Worm (Caenorhabditis elegans) whole organism, young adult: ENCODE data around the gene str-159.

Experiments
- B0019.2 ChIP-seq: fragments of 200-800 bp; sonication (Bioruptor generic); conservative IDR thresholded peaks from 2 replicates; pipeline ENCODE4 v1.3.6; 2022; ENCODE audit warnings: missing genetic modification reagents, missing genetic modification characterization, missing compliant biosample characterization
- B0261.1 ChIP-seq: sonication (generic microtip); optimal IDR thresholded peaks from 2 replicates; lab custom pipeline; 2016; ENCODE audit warnings: mild to moderate bottlenecking, missing genetic modification characterization, moderate library complexity, missing compliant biosample characterization
- F23B12.7 ChIP-seq: sonication (generic microtip); optimal IDR thresholded peaks from 2 replicates; lab custom pipeline; 2017; ENCODE audit warnings: missing genetic modification characterization, mild to moderate bottlenecking, missing compliant biosample characterization, antibody characterized with exemption, moderate library complexity; ENCODE audit not compliant: insufficient read depth
- F37B4.10 ChIP-seq: fragments of 200-800 bp; sonication (Bioruptor generic); IDR thresholded peaks from 2 replicates; pipeline ENCODE4 v1.3.6; 2022; ENCODE audit warnings: missing genetic modification characterization, missing compliant biosample characterization
- F39B2.1 ChIP-seq: fragments of 200-800 bp; sonication (Bioruptor generic); IDR thresholded peaks from 2 replicates; pipeline ENCODE4 v1.3.6; 2022; ENCODE audit warnings: missing genetic modification reagents, missing genetic modification characterization, missing compliant biosample characterization
- F52B5.7 ChIP-seq: sonication (generic microtip); optimal IDR thresholded peaks from 2 replicates; lab custom pipeline; 2016; ENCODE audit warnings: mild to moderate bottlenecking, missing genetic modification characterization, missing compliant biosample characterization
- K11D2.4 ChIP-seq: fragments of 200-800 bp; sonication (Bioruptor generic); IDR thresholded peaks from 2 replicates; pipeline ENCODE4 v1.3.6; 2022; ENCODE audit warnings: missing genetic modification reagents, missing genetic modification characterization, missing compliant biosample characterization
- K12H6.12 ChIP-seq: fragments of 200-800 bp; sonication (Bioruptor generic); optimal IDR thresholded peaks from 2 replicates; lab custom pipeline; 2018; ENCODE audit warnings: mild to moderate bottlenecking, missing genetic modification characterization, missing compliant biosample characterization
- Y53F4B.3 ChIP-seq: fragments of 200-800 bp; sonication (Bioruptor generic); IDR thresholded peaks from 2 replicates; pipeline ENCODE4 v1.3.6; 2022; ENCODE audit warnings: missing genetic modification reagents, missing genetic modification characterization, missing compliant biosample characterization
- Y95B8A.8 ChIP-seq: fragments of 200-800 bp; sonication (Bioruptor generic); IDR thresholded peaks from 2 replicates; pipeline ENCODE4 v1.3.6; 2022; ENCODE audit warnings: missing genetic modification reagents, missing genetic modification characterization, missing compliant biosample characterization
- ZK185.1 ChIP-seq: sonication (generic microtip); optimal IDR thresholded peaks from 2 replicates; lab custom pipeline; 2016; ENCODE audit warnings: mild to moderate bottlenecking, missing genetic modification characterization, missing compliant biosample characterization; ENCODE audit not compliant: poor library complexity, severe bottlenecking
- akir-1 ChIP-seq: fragments of 200-800 bp; sonication (Bioruptor generic); optimal IDR thresholded peaks from 2 replicates; lab custom pipeline; 2018; ENCODE audit warnings: mild to moderate bottlenecking, missing genetic modification characterization, moderate library complexity, missing compliant biosample characterization
- ama-1 ChIP-seq, 3 experiments: fragments of 150-350 bp in 1 of 3; sonication (generic microtip) in 2 of 3; optimal IDR thresholded peaks; 2 replicates each; lab custom pipeline; 2014 to 2018; ENCODE audit warnings: missing biosample characterization in 2 of 3, missing genetic modification characterization in 2 of 3, missing genetic modification reagents in 2 of 3
- aptf-2 ChIP-seq: fragments of 200-800 bp; sonication (Bioruptor generic); conservative IDR thresholded peaks from 2 replicates; pipeline ENCODE4 v1.3.6; 2022; ENCODE audit warnings: missing genetic modification reagents, missing genetic modification characterization, missing compliant biosample characterization
- attf-3 ChIP-seq: fragments of 200-800 bp; sonication (Bioruptor generic); conservative IDR thresholded peaks from 2 replicates; pipeline ENCODE4 v1.3.6; 2022; ENCODE audit warnings: missing genetic modification reagents, missing genetic modification characterization, missing compliant biosample characterization
- bed-1 ChIP-seq: fragments of 200-800 bp; sonication (Bioruptor generic); IDR thresholded peaks from 2 replicates; pipeline ENCODE4 v1.3.6; 2022; ENCODE audit warnings: missing genetic modification reagents, missing genetic modification characterization, missing compliant biosample characterization
- bed-2 ChIP-seq: fragments of 200-800 bp; sonication (Bioruptor generic); IDR thresholded peaks from 2 replicates; pipeline ENCODE4 v1.3.6; 2022; ENCODE audit warnings: missing genetic modification reagents, missing genetic modification characterization, missing compliant biosample characterization
- ceh-100 ChIP-seq: fragments of 200-800 bp; sonication (Bioruptor generic); IDR thresholded peaks from 2 replicates; pipeline ENCODE4 v1.3.6; 2022; ENCODE audit warnings: missing genetic modification reagents, missing genetic modification characterization, missing compliant biosample characterization
- ceh-27 ChIP-seq: fragments of 200-800 bp; sonication (Bioruptor generic); optimal IDR thresholded peaks from 2 replicates; lab custom pipeline; 2018; ENCODE audit warnings: mild to moderate bottlenecking, missing genetic modification characterization, moderate library complexity, missing compliant biosample characterization
- ceh-40 ChIP-seq: fragments of 200-800 bp; sonication (Bioruptor generic); IDR thresholded peaks from 2 replicates; pipeline ENCODE4 v1.3.6; 2022; ENCODE audit warnings: missing genetic modification characterization, missing compliant biosample characterization
- ceh-58 ChIP-seq: fragments of 200-800 bp; sonication (Bioruptor generic); IDR thresholded peaks from 2 replicates; pipeline ENCODE4 v1.3.6; 2022; ENCODE audit warnings: missing genetic modification characterization, missing compliant biosample characterization
- ceh-91 ChIP-seq: fragments of 200-800 bp; sonication (Bioruptor generic); IDR thresholded peaks from 2 replicates; pipeline ENCODE4 v1.3.6; 2022; ENCODE audit warnings: missing genetic modification reagents, missing genetic modification characterization, missing compliant biosample characterization
- egl-18 ChIP-seq: fragments of 200-800 bp; sonication (Bioruptor generic); IDR thresholded peaks from 2 replicates; pipeline ENCODE4 v1.3.6; 2022; ENCODE audit warnings: missing genetic modification reagents, missing genetic modification characterization, missing compliant biosample characterization
- egl-44 ChIP-seq: fragments of 200-800 bp; sonication (Bioruptor generic); IDR thresholded peaks from 2 replicates; pipeline ENCODE4 v1.3.6; 2022; ENCODE audit warnings: missing genetic modification reagents, missing genetic modification characterization, missing compliant biosample characterization
- hlh-26 ChIP-seq: fragments of 200-800 bp; sonication (Bioruptor generic); conservative IDR thresholded peaks from 2 replicates; pipeline ENCODE4 v1.3.6; 2022; ENCODE audit warnings: missing genetic modification reagents, missing genetic modification characterization, missing compliant biosample characterization
- hmg-20 ChIP-seq: fragments of 200-800 bp; sonication (Bioruptor generic); IDR thresholded peaks from 2 replicates; pipeline ENCODE4 v1.3.6; 2022; ENCODE audit warnings: missing genetic modification reagents, missing genetic modification characterization, missing compliant biosample characterization
- hsf-1 ChIP-seq: fragments of 200-800 bp; sonication (Bioruptor generic); IDR thresholded peaks from 2 replicates; pipeline ENCODE4 v1.3.6; 2022; ENCODE audit warnings: missing genetic modification reagents, missing genetic modification characterization, missing compliant biosample characterization
- lag-1 ChIP-seq: fragments of 200-800 bp; sonication (Bioruptor generic); IDR thresholded peaks from 2 replicates; pipeline ENCODE4 v1.3.6; 2022; ENCODE audit warnings: missing genetic modification reagents, missing genetic modification characterization, missing compliant biosample characterization
- mcd-1 ChIP-seq: fragments of 200-800 bp; sonication (Bioruptor generic); IDR thresholded peaks from 2 replicates; pipeline ENCODE4 v1.3.6; 2022; ENCODE audit warnings: missing genetic modification reagents, missing genetic modification characterization, missing compliant biosample characterization
- mel-28 ChIP-seq: sonication (generic microtip); optimal IDR thresholded peaks from 2 replicates; lab custom pipeline; 2016; ENCODE audit warnings: borderline replicate concordance, mild to moderate bottlenecking, missing genetic modification characterization, missing compliant biosample characterization
- nfya-1 ChIP-seq: sonication (generic microtip); optimal IDR thresholded peaks from 2 replicates; lab custom pipeline; 2017; ENCODE audit warnings: antibody characterized with exemption, missing compliant biosample characterization, missing genetic modification characterization, borderline replicate concordance; ENCODE audit not compliant: insufficient read depth
- rec-8 ChIP-seq, 2 experiments: sonication (generic microtip); optimal IDR thresholded peaks; 2 replicates each; lab custom pipeline; 2016; ENCODE audit warnings: mild to moderate bottlenecking in 2 of 2, missing genetic modification characterization in 2 of 2, missing genetic modification reagents in 2 of 2, missing genotype in 2 of 2, missing biosample characterization in 1 of 2, missing compliant biosample characterization in 1 of 2, moderate library complexity in 1 of 2
- rpc-1 ChIP-seq, 2 experiments: fragments of 150-350 bp in 1 of 2; sonication (generic microtip) in 1 of 2; optimal IDR thresholded peaks; 2 replicates each; lab custom pipeline; 2014 to 2018; ENCODE audit warnings: missing biosample characterization in 1 of 2, missing genetic modification characterization in 1 of 2, missing genetic modification reagents in 1 of 2, missing genotype in 1 of 2
- sea-2 ChIP-seq: fragments of 200-800 bp; sonication (Bioruptor generic); IDR thresholded peaks from 2 replicates; pipeline ENCODE4 v1.3.6; 2022; ENCODE audit warnings: missing genetic modification characterization, missing compliant biosample characterization
- snpc-1.3 ChIP-seq: sonication (generic microtip); optimal IDR thresholded peaks from 2 replicates; lab custom pipeline; 2017; ENCODE audit warnings: missing genetic modification characterization, mild to moderate bottlenecking, missing compliant biosample characterization, antibody characterized with exemption, moderate library complexity, missing genotype, missing genetic modification reagents; ENCODE audit not compliant: insufficient read depth
- snpc-3.4 ChIP-seq: sonication (generic microtip); optimal IDR thresholded peaks from 2 replicates; lab custom pipeline; 2017; ENCODE audit warnings: missing genetic modification characterization, mild to moderate bottlenecking, missing compliant biosample characterization, antibody characterized with exemption, moderate library complexity, missing genotype, missing genetic modification reagents
- unc-62 ChIP-seq: fragments of 150-350 bp; optimal IDR thresholded peaks from 2 replicates; lab custom pipeline; 2014; ENCODE audit warnings: missing biosample characterization, missing genetic modification reagents, missing genetic modification characterization
- ztf-22 ChIP-seq: fragments of 200-800 bp; sonication (Bioruptor generic); optimal IDR thresholded peaks from 2 replicates; lab custom pipeline; 2018; ENCODE audit warnings: mild to moderate bottlenecking, missing genetic modification characterization, moderate library complexity, missing compliant biosample characterization
- ztf-25 ChIP-seq: fragments of 200-800 bp; sonication (Bioruptor generic); IDR thresholded peaks from 2 replicates; pipeline ENCODE4 v1.3.6; 2022; ENCODE audit warnings: missing genetic modification reagents, missing genetic modification characterization, missing compliant biosample characterization

str-159 gene

ce11 chrIV:4915689-4916088 lies 6.5 kb downstream of the str-159 start, which contains the start of gene str-155:
str-155 (plus strand) TSS chrIV:4915989.
- TF ChIP-seq attf-3 (GFP tag; lab: Robert Waterston, UW) (no peak), Y95B8A.8 (no peak)

- TF ChIP-seq attf-3 (GFP tag; lab: Robert Waterston, UW) (no peak), bed-1 (no peak), nfya-1 (tag; lab: Kevin White, UChicago) (no peak), hlh-26 (no peak), bed-2 (GFP tag; lab: Robert Waterston, UW) (no peak), mel-28 (tag; lab: Kevin White, UChicago) (no peak), lag-1 (GFP tag; lab: Robert Waterston, UW) (no peak), ceh-27 (GFP tag; lab: Kevin White, UChicago) (no peak), unc-62 (GFP tag; lab: Kevin White, UChicago) (no peak), akir-1 (GFP tag; lab: Kevin White, UChicago) (no peak), aptf-2 (GFP tag; lab: Robert Waterston, UW) (no peak)
Observed at ce11 chrIV:4917774-4918173, 8.6 kb downstream of the str-159 start, which contains the start of gene str-158. str-158 (plus strand) TSS chrIV:4918074.

ce11 chrIV:4920595-4920994 lies 11.5 kb downstream of the str-159 start:
- peak; percentile 97 for TF ChIP-seq hsf-1 (GFP tag; lab: Robert Waterston, UW)
- peak; percentile 85; the same call in 1 of the 2 replicates for TF ChIP-seq ceh-40 (GFP tag; lab: Robert Waterston, UW)

- TF ChIP-seq F37B4.10 (GFP tag; lab: Robert Waterston, UW) (no peak), ZK185.1 (tag; lab: Kevin White, UChicago) (no peak), egl-18 (GFP tag; lab: Robert Waterston, UW) (no peak), egl-44 (GFP tag; lab: Robert Waterston, UW) (no peak), rec-8 (tag; optimal IDR thresholded peaks at IDR 0.05; lab: Kevin White, UChicago) (no peak), nfya-1 (tag; lab: Kevin White, UChicago) (no peak), B0261.1 (tag; lab: Kevin White, UChicago) (no peak), K12H6.12 (tag; lab: Kevin White, UChicago) (no peak)
- TF ChIP-seq, all 124 proteins: peak for 0
Observed at ce11 chrIV:4930045-4930444, 20.9 kb downstream of the str-159 start, which contains the start of gene Y9C9A.8. Y9C9A.8 (plus strand) TSS chrIV:4930345.

ce11 chrIV:4930754-4931322 lies 21.7 kb downstream of the str-159 start:
- TF ChIP-seq hmg-20 (GFP tag; lab: Robert Waterston, UW) (peak; percentile 73), snpc-3.4 (tag; lab: Kevin White, UChicago) (peak; percentile 90), Y53F4B.3 (GFP tag; lab: Robert Waterston, UW) (no peak), snpc-1.3 (tag; lab: Kevin White, UChicago) (peak; percentile 59), ceh-58 (no peak), F23B12.7 (tag; lab: Kevin White, UChicago) (no peak), F39B2.1 (GFP tag; lab: Robert Waterston, UW) (no peak), sea-2 (GFP tag; lab: Robert Waterston, UW) (no peak), rpc-1 (optimal IDR thresholded peaks at IDR 0.05; lab: Kevin White, UChicago) (peak; percentile 85), rpc-1 (tag; optimal IDR thresholded peaks at IDR 0.05; lab: Kevin White, UChicago) (peak; percentile 84), F52B5.7 (tag; lab: Kevin White, UChicago) (no peak), ceh-91 (no peak), ztf-22 (GFP tag; lab: Kevin White, UChicago) (no peak), B0019.2 (GFP tag; lab: Robert Waterston, UW) (no peak), ztf-25 (GFP tag; lab: Robert Waterston, UW) (0 out of 2 replicates have a peak, but pooled peaks have one; percentile 54), mcd-1 (GFP tag; lab: Robert Waterston, UW) (no peak), K11D2.4 (GFP tag; lab: Robert Waterston, UW) (no peak), ama-1 (optimal IDR thresholded peaks at IDR 0.05; lab: Kevin White, UChicago) (no peak), ama-1 (GFP tag; optimal IDR thresholded peaks at IDR 0.05; lab: Kevin White, UChicago) (no peak), ceh-100 (GFP tag; lab: Robert Waterston, UW) (peak; percentile 46; the same call in 1 of the 2 replicates)
